Fruit fly (Drosophila melanogaster) whole organism: ENCODE data around the gene fy.

Experiments used
- CG8478 ChIP-seq: fragments of >200 bp; optimal IDR thresholded peaks from 2 replicates; lab custom pipeline; 2018; ENCODE audit warnings: inconsistent platforms
- Dll ChIP-seq: fragments of >200 bp; optimal IDR thresholded peaks from 2 replicates; lab custom pipeline; 2017
- psq ChIP-seq: fragments of >200 bp; optimal IDR thresholded peaks from 2 replicates; lab custom pipeline; 2017
- usp ChIP-seq: fragments of >200 bp; optimal IDR thresholded peaks from 2 replicates; lab custom pipeline; 2017; ENCODE audit warnings: missing biosample characterization, missing genetic modification characterization, mixed read lengths

dm6 chr2L:8389231-8389630, 13.8 kb downstream of the fy start, which contains the start of gene CG42819:
- TF ChIP-seq CG8478 (lab: Kevin White, UChicago) (no peak), usp (no peak), Dll (lab: Kevin White, UChicago) (no peak), psq (no peak)
